Fruit fly (Drosophila melanogaster) whole organism, adult: ENCODE measurements around the gene CG42269.

Source experiments
- CG11617 ChIP-seq: fragments of 200-800 bp; sonication (Bioruptor generic); optimal IDR thresholded peaks from 2 replicates; lab custom pipeline; 2017; ENCODE audit warnings: mild to moderate bottlenecking, missing biosample characterization, missing genetic modification reagents, missing genetic modification characterization
- CG12768 ChIP-seq: fragments of 200-800 bp; sonication (Bioruptor generic); optimal IDR thresholded peaks from 2 replicates; lab custom pipeline; 2017; ENCODE audit warnings: missing biosample characterization, missing genetic modification characterization, mild to moderate bottlenecking, moderate library complexity, missing genetic modification reagents
- CG14711 ChIP-seq: fragments of 200-800 bp; sonication (Bioruptor generic); optimal IDR thresholded peaks from 2 replicates; lab custom pipeline; 2018; ENCODE audit warnings: missing biosample characterization, mild to moderate bottlenecking, missing genetic modification characterization, moderate library complexity
- CG1620 ChIP-seq: fragments of 200-800 bp; sonication (Bioruptor generic); optimal IDR thresholded peaks from 2 replicates; lab custom pipeline; 2016; ENCODE audit warnings: missing biosample characterization, missing genetic modification characterization
- CG33017 ChIP-seq: fragments of 200-800 bp; sonication (Bioruptor generic); optimal IDR thresholded peaks from 2 replicates; lab custom pipeline; 2018; ENCODE audit warnings: missing biosample characterization, mild to moderate bottlenecking, missing genetic modification characterization, moderate library complexity
- CG5204 ChIP-seq: fragments of 200-800 bp; sonication (Bioruptor generic); optimal IDR thresholded peaks from 2 replicates; lab custom pipeline; 2016; ENCODE audit warnings: missing biosample characterization, missing genetic modification characterization
- CG7045 ChIP-seq: fragments of 200-800 bp; sonication (Bioruptor generic); optimal IDR thresholded peaks from 2 replicates; lab custom pipeline; 2017; ENCODE audit warnings: missing biosample characterization, mild to moderate bottlenecking, missing genetic modification characterization
- CG7101 ChIP-seq: fragments of 200-800 bp; sonication (Bioruptor generic); optimal IDR thresholded peaks from 2 replicates; lab custom pipeline; 2018; ENCODE audit warnings: missing biosample characterization, mild to moderate bottlenecking, missing genetic modification characterization, moderate library complexity
- Clk ChIP-seq: fragments of 200-800 bp; sonication (Bioruptor generic); optimal IDR thresholded peaks from 2 replicates; lab custom pipeline; 2017; ENCODE audit warnings: missing biosample characterization, missing genetic modification characterization
- Crg-1 ChIP-seq: fragments of 200-800 bp; sonication (Bioruptor generic); optimal IDR thresholded peaks from 2 replicates; lab custom pipeline; 2016; ENCODE audit warnings: missing biosample characterization, missing genetic modification characterization
- Hr96 ChIP-seq: fragments of 200-800 bp; sonication (Bioruptor generic); optimal IDR thresholded peaks from 2 replicates; lab custom pipeline; 2016; ENCODE audit warnings: missing biosample characterization, missing genetic modification characterization
- Mnt ChIP-seq: fragments of 200-800 bp; sonication (Bioruptor generic); optimal IDR thresholded peaks from 2 replicates; lab custom pipeline; 2016; ENCODE audit warnings: missing biosample characterization, mild to moderate bottlenecking, missing genetic modification characterization
- bab1 ChIP-seq: fragments of 200-800 bp; sonication (Bioruptor generic); optimal IDR thresholded peaks from 3 replicates; lab custom pipeline; 2019; ENCODE audit warnings: missing biosample characterization, mild to moderate bottlenecking, missing genetic modification characterization, moderate library complexity
- cic ChIP-seq: fragments of 200-800 bp; sonication (Bioruptor generic); optimal IDR thresholded peaks from 2 replicates; lab custom pipeline; 2017; ENCODE audit warnings: missing biosample characterization, mild to moderate bottlenecking, missing genetic modification characterization, moderate library complexity
- cnc ChIP-seq, 2 experiments: fragments of >200 bp; optimal IDR thresholded peaks; 2 replicates each; lab custom pipeline; 2017
- kay ChIP-seq: fragments of 200-800 bp; sonication (Bioruptor generic); peaks from one replicate; lab custom pipeline; 2016; ENCODE audit warnings: missing biosample characterization, missing genetic modification characterization, borderline replicate concordance
- ovo ChIP-seq: fragments of 200-800 bp; sonication (Bioruptor generic); optimal IDR thresholded peaks from 2 replicates; lab custom pipeline; 2016; ENCODE audit warnings: missing biosample characterization, missing genetic modification characterization
- pad ChIP-seq: fragments of 200-800 bp; sonication (Bioruptor generic); optimal IDR thresholded peaks from 3 replicates; lab custom pipeline; 2017; ENCODE audit warnings: missing biosample characterization, missing genetic modification characterization, mild to moderate bottlenecking, moderate library complexity, missing genetic modification reagents
- tj ChIP-seq: fragments of 200-800 bp; sonication (Bioruptor generic); optimal IDR thresholded peaks from 3 replicates; lab custom pipeline; 2017; ENCODE audit warnings: missing biosample characterization, mild to moderate bottlenecking, missing genetic modification characterization, moderate library complexity
- toe ChIP-seq: fragments of 200-800 bp; sonication (Bioruptor generic); optimal IDR thresholded peaks from 2 replicates; lab custom pipeline; 2016; ENCODE audit warnings: missing biosample characterization, missing genetic modification characterization

Gene CG42269

DNA sequence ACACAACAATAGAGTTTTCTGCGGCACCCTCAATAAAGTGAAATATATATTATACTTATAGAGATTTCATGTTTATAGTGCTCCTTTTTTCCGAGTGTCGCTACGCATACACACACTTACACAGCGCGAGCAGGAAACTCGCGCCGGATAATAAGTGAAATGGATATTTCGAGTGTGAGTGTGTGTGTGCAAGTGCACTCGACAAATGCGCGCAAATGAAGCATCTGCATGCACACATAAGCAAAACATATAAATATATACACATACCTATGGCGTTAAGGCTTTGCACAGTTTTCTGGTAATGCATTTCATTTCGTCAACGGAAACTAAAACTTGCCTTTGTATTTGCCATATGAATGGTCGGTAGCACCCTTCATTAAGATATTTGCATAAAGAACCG lies 49.4 kb downstream of the CG42269 start:
- TF ChIP-seq bab1 (GFP tag; lab: Kevin White, UChicago) (no peak), CG7045 (GFP tag; lab: Kevin White, UChicago) (no peak), toe (GFP tag; lab: Kevin White, UChicago) (no peak), Crg-1 (GFP tag; lab: Kevin White, UChicago) (no peak), Hr96 (GFP tag; lab: Kevin White, UChicago) (no peak), CG33017 (no peak), kay (GFP tag; lab: Kevin White, UChicago) (no peak), ovo (GFP tag; lab: Kevin White, UChicago) (no peak), cnc (optimal IDR thresholded peaks at IDR 0.05; lab: Kevin White, UChicago) (no peak), CG12768 (GFP tag; lab: Kevin White, UChicago) (no peak), CG1620 (GFP tag; lab: Kevin White, UChicago) (no peak), Mnt (GFP tag; lab: Kevin White, UChicago) (no peak), CG11617 (GFP tag; lab: Kevin White, UChicago) (no peak), Clk (GFP tag; lab: Kevin White, UChicago) (no peak), CG14711 (tag; lab: Kevin White, UChicago) (no peak), pad (GFP tag; lab: Kevin White, UChicago) (no peak), cic (GFP tag; lab: Kevin White, UChicago) (no peak)

DNA sequence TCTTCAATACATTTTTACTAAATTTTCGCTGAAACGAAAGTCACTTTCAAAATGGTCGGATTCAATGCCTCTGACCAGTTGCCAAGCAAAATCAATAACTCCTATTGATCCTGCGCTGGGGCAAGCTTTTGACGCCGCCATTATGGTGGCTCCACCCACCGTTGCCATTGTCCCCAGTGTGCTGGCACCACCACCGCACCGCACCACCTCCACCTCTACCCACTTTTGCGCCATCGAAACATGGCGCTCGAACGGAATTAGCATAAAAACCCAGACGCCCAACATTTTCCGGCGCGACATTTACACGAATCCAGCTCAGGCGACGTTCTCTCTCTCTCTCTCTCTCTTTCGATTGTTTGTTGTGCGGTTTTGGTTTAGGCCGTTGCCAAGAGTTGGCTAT lies 50.8 kb downstream of the CG42269 start:
- TF ChIP-seq CG7045 (GFP tag; lab: Kevin White, UChicago) (no peak), ovo (GFP tag; lab: Kevin White, UChicago) (no peak), CG12768 (GFP tag; lab: Kevin White, UChicago) (no peak), cnc (optimal IDR thresholded peaks at IDR 0.05; lab: Kevin White, UChicago) (no peak), CG1620 (GFP tag; lab: Kevin White, UChicago) (no peak), CG7101 (tag; lab: Kevin White, UChicago) (no peak), Crg-1 (GFP tag; lab: Kevin White, UChicago) (no peak), pad (GFP tag; lab: Kevin White, UChicago) (no peak), tj (GFP tag; lab: Kevin White, UChicago) (no peak), cic (GFP tag; lab: Kevin White, UChicago) (no peak), CG5204 (no peak), Hr96 (GFP tag; lab: Kevin White, UChicago) (no peak), CG33017 (no peak), CG14711 (tag; lab: Kevin White, UChicago) (no peak), CG11617 (GFP tag; lab: Kevin White, UChicago) (no peak), Clk (GFP tag; lab: Kevin White, UChicago) (no peak), Mnt (GFP tag; lab: Kevin White, UChicago) (no peak)
